Worm (Caenorhabditis elegans): ENCODE results near the gene F53F1.3.

ce11 chrV:13367024-13367423 lies 41.0 kb upstream of the F53F1.3 start, which contains the start of gene srx-125:
- TF ChIP-seq Y67H2A.10 (GFP tag; conservative IDR thresholded peaks at IDR 0.05), result no peak
- no peak for TF ChIP-seq C17E4.6 (GFP tag; IDR thresholded peaks at IDR 0.05)
- TF ChIP-seq unc-62 (GFP tag; optimal IDR thresholded peaks at IDR 0.05), result no peak

All from whole organism, young adult.